Fruit fly (Drosophila melanogaster): ENCODE results near the gene CG7251.

CG7251 gene

DNA sequence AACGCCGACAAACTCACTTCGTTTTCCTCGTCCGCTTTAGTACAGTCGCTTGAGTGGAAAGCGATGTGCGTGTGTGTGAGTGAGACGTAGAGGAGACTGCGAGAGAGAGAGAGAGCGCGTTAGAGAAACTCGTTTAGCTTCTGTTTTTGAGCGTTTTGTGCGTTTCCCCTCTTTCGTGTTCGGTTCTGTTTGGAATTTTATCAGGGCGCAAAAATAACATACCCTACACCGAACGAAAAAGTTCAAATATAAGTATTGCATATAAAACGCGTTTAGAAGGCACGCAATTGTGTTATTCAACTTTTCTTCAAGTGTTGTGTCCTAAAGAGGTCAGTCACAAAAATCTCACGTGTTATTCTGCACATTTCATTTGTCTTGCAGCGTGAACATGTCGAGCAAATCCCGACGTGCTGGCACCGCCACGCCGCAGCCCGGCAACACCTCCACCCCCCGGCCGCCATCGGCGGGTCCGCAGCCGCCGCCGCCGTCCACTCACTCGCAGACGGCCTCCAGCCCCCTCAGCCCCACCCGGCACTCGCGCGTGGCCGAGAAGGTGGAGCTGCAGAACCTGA is 45.2 kb downstream of the CG7251 start (continued):
- TF ChIP-seq CG12236 (GFP tag; optimal IDR thresholded peaks at IDR 0.05) = no peak
- TF ChIP-seq CG8765 (GFP tag; IDR thresholded peaks at IDR 0.05) = no peak
- peak; percentile 52 for TF ChIP-seq CG17328 (GFP tag; IDR thresholded peaks at IDR 0.05)
- 0 out of 3 replicates have a peak, but pooled peaks have one; percentile 18 for TF ChIP-seq otp (GFP tag; IDR thresholded peaks at IDR 0.05)
- TF ChIP-seq Side (GFP tag; optimal IDR thresholded peaks at IDR 0.05) = peak; percentile 44
- peak; percentile 26 for TF ChIP-seq CG7786 (GFP tag; optimal IDR thresholded peaks at IDR 0.05)
- TF ChIP-seq CG7745 (tag; optimal IDR thresholded peaks at IDR 0.05) = no peak
- peak; percentile 59 for TF ChIP-seq unpg (GFP tag; optimal IDR thresholded peaks at IDR 0.05)
- no peak for TF ChIP-seq CG33213 (GFP tag; optimal IDR thresholded peaks at IDR 0.05)
- no peak for TF ChIP-seq Ets97D (GFP tag; optimal IDR thresholded peaks at IDR 0.05)
- no peak for TF ChIP-seq disco-r (GFP tag; optimal IDR thresholded peaks at IDR 0.05)
- no peak for TF ChIP-seq CG10267 (tag; optimal IDR thresholded peaks at IDR 0.05)
- no peak for TF ChIP-seq prd (optimal IDR thresholded peaks at IDR 0.05)
- peak; percentile 57 for TF ChIP-seq prd (GFP tag; IDR thresholded peaks at IDR 0.05)
- peak in 1 of 2 experiments; percentile 27 for TF ChIP-seq insv (GFP tag; optimal IDR thresholded peaks at IDR 0.05)
- no peak for TF ChIP-seq Bdp1 (GFP tag; optimal IDR thresholded peaks at IDR 0.05)
- TF ChIP-seq sd (tag; optimal IDR thresholded peaks at IDR 0.05) = peak; percentile 99
- no peak for TF ChIP-seq eve (GFP tag; optimal IDR thresholded peaks at IDR 0.05)
- no peak for TF ChIP-seq Optix (GFP tag; IDR thresholded peaks at IDR 0.05)
- peak; percentile 21; the same call in 1 of the 2 replicates for TF ChIP-seq CG7372 (GFP tag; IDR thresholded peaks at IDR 0.05)
- no peak for TF ChIP-seq pan (optimal IDR thresholded peaks at IDR 0.05)
- TF ChIP-seq pan (GFP tag; optimal IDR thresholded peaks at IDR 0.05 in 1 of 2, IDR thresholded peaks at IDR 0.05 in 1 of 2) = peak in 1 of 2 experiments; percentile 44
- 0 out of 2 replicates have a peak, but pooled peaks have one; percentile 5 for TF ChIP-seq CG13287 (GFP tag; IDR thresholded peaks at IDR 0.05; ENCODE audit: partially characterized antibody)
- TF ChIP-seq gt (GFP tag; IDR thresholded peaks at IDR 0.05) = no peak
- TF ChIP-seq CG4328 (GFP tag; optimal IDR thresholded peaks at IDR 0.05) = no peak
- TF ChIP-seq CG18619 (GFP tag; optimal IDR thresholded peaks at IDR 0.05) = peak; percentile 31
- peak; percentile 35 for TF ChIP-seq Hand (GFP tag; optimal IDR thresholded peaks at IDR 0.05)
- TF ChIP-seq CG31224 (GFP tag; IDR thresholded peaks at IDR 0.05) = no peak; the same call in 1 of the 2 replicates
- TF ChIP-seq CG8924 (tag; optimal IDR thresholded peaks at IDR 0.05) = peak; percentile 43
- no peak for TF ChIP-seq CG1792 (GFP tag; optimal IDR thresholded peaks at IDR 0.05)
- TF ChIP-seq shn (GFP tag; optimal IDR thresholded peaks at IDR 0.05) = peak; percentile 54
- peak; percentile 58 for TF ChIP-seq CG6854 (GFP tag; optimal IDR thresholded peaks at IDR 0.05)
- TF ChIP-seq CG30403 (GFP tag; optimal IDR thresholded peaks at IDR 0.05) = peak; percentile 57
- TF ChIP-seq CG10209 (GFP tag; optimal IDR thresholded peaks at IDR 0.05) = peak; percentile 40
- peak; percentile 60 for TF ChIP-seq wdn (GFP tag; IDR thresholded peaks at IDR 0.05)
- peak; percentile 15 for TF ChIP-seq ab (GFP tag; optimal IDR thresholded peaks at IDR 0.05)
- TF ChIP-seq Trl (optimal IDR thresholded peaks at IDR 0.05) = peak; percentile 81 to 90
- TF ChIP-seq Trl (GFP tag; optimal IDR thresholded peaks at IDR 0.05) = peak; percentile 49
- peak; percentile 60 for TF ChIP-seq Meics (GFP tag; optimal IDR thresholded peaks at IDR 0.05)
- peak; percentile 24 to 72 for TF ChIP-seq dpn (GFP tag; optimal IDR thresholded peaks at IDR 0.05)
- TF ChIP-seq lilli (GFP tag; optimal IDR thresholded peaks at IDR 0.05) = peak; percentile 71
- TF ChIP-seq zfh2 (GFP tag; optimal IDR thresholded peaks at IDR 0.05) = peak; percentile 41
- no peak for TF ChIP-seq emc (GFP tag; optimal IDR thresholded peaks at IDR 0.05)
- TF ChIP-seq fd102C (GFP tag; optimal IDR thresholded peaks at IDR 0.05) = no peak
- no peak for TF ChIP-seq fd64A (GFP tag; optimal IDR thresholded peaks at IDR 0.05)
- TF ChIP-seq CG11398 (GFP tag; optimal IDR thresholded peaks at IDR 0.05) = peak; percentile 29
- no peak for TF ChIP-seq CG12299 (tag; optimal IDR thresholded peaks at IDR 0.05)
- TF ChIP-seq MTF-1 (GFP tag; optimal IDR thresholded peaks at IDR 0.05; ENCODE audit: borderline replicate concordance) = no peak
- no peak for TF ChIP-seq Ssrp (tag; optimal IDR thresholded peaks at IDR 0.05)
- no peak for TF ChIP-seq CG3995 (GFP tag; optimal IDR thresholded peaks at IDR 0.05)
- peak; percentile 26 for TF ChIP-seq CG13296 (GFP tag; optimal IDR thresholded peaks at IDR 0.05)
- TF ChIP-seq Oaz (GFP tag; IDR thresholded peaks at IDR 0.05) = no peak
